Worm (Caenorhabditis elegans): ENCODE results near the gene F38B7.17.
"Not testable (repeated sequence)": the region's sequence is repeated elsewhere in the genome, so short reads cannot be mapped to it uniquely, and the experiment has no call there.

Gene F38B7.17

ce11 chrV:11521448-11521847 is 27.3 kb downstream of the F38B7.17 start, which contains the start of gene pafo-1:
Gene pafo-1 (plus strand): TSS chrV:11521703.
- TF ChIP-seq unc-62 (GFP tag; optimal IDR thresholded peaks at IDR 0.05), result no peak

ce11 chrV:11520215-11520614 is 28.5 kb downstream of the F38B7.17 start, which contains the start of the genes C55A6.11 and C55A6.7:
Gene C55A6.11 (plus strand): TSS chrV:11520515.
Gene C55A6.7 (minus strand): TSS chrV:11520530.
- TF ChIP-seq unc-62 (GFP tag; optimal IDR thresholded peaks at IDR 0.05), result no peak

ce11 chrV:11517789-11518188 is 31.0 kb downstream of the F38B7.17 start, which contains the start of gene C55A6.4:
Gene C55A6.4 (minus strand): TSS chrV:11517889.
- TF ChIP-seq unc-62 (GFP tag; optimal IDR thresholded peaks at IDR 0.05), result no peak

- TF ChIP-seq unc-62 (GFP tag; optimal IDR thresholded peaks at IDR 0.05), result no peak
Observed at ce11 chrV:11516141-11516591, 32.6 kb downstream of the F38B7.17 start, which contains the start of gene sdz-8. Gene sdz-8 (minus strand): TSS chrV:11516191.

ce11 chrV:11515145-11515544 is 33.6 kb downstream of the F38B7.17 start:
- no peak for TF ChIP-seq unc-62 (GFP tag; optimal IDR thresholded peaks at IDR 0.05)

ce11 chrV:11514677-11515076 is 34.1 kb downstream of the F38B7.17 start, which contains the start of gene C55A6.6:
Gene C55A6.6 (minus strand): TSS chrV:11514737.
- no peak for TF ChIP-seq unc-62 (GFP tag; optimal IDR thresholded peaks at IDR 0.05)

ce11 chrV:11513432-11513831 is 35.3 kb downstream of the F38B7.17 start, which contains the start of gene C55A6.3:
Gene C55A6.3 (minus strand): TSS chrV:11513532.
- no peak for TF ChIP-seq unc-62 (GFP tag; optimal IDR thresholded peaks at IDR 0.05)

- no peak for TF ChIP-seq unc-62 (GFP tag; optimal IDR thresholded peaks at IDR 0.05)
Observed at ce11 chrV:11508773-11509172, 40.0 kb downstream of the F38B7.17 start, which contains the start of gene ttll-5. Gene ttll-5 (plus strand): TSS chrV:11509060.

ce11 chrV:11506347-11506746 is 42.4 kb downstream of the F38B7.17 start:
- TF ChIP-seq unc-62 (GFP tag; optimal IDR thresholded peaks at IDR 0.05), result no peak

- not testable (repeated sequence) for TF ChIP-seq unc-62 (GFP tag; optimal IDR thresholded peaks at IDR 0.05)
Observed at ce11 chrV:11504853-11505397, 43.8 kb downstream of the F38B7.17 start, which contains the start of the genes C55A6.1 and C55A6.10. Gene C55A6.1 (minus strand): TSS chrV:11504968. Gene C55A6.10 (plus strand): TSS chrV:11505347.

- no peak for TF ChIP-seq unc-62 (GFP tag; optimal IDR thresholded peaks at IDR 0.05)
Observed at ce11 chrV:11503081-11503751, 45.5 kb downstream of the F38B7.17 start, which contains the start of gene C55A6.12. Gene C55A6.12 (minus strand): TSS chrV:11503131.

- TF ChIP-seq unc-62 (GFP tag; optimal IDR thresholded peaks at IDR 0.05), result no peak
Observed at ce11 chrV:11500980-11501379, 47.8 kb downstream of the F38B7.17 start.

ce11 chrV:11499786-11500185 is 49.0 kb downstream of the F38B7.17 start:
- TF ChIP-seq unc-62 (GFP tag; optimal IDR thresholded peaks at IDR 0.05), result no peak

Data from whole organism, dauer.